Worm (Caenorhabditis elegans) whole organism, late embryonic: ENCODE measurements around the gene syx-16.

ENCODE experiments used
- lin-11 ChIP-seq: fragments of 200-800 bp; sonication (Bioruptor generic); optimal IDR thresholded peaks from 2 replicates; lab custom pipeline; 2018; ENCODE audit warnings: mild to moderate bottlenecking, missing genetic modification characterization, missing compliant biosample characterization
- sdc-2 ChIP-seq: sonication (generic microtip); optimal IDR thresholded peaks from 2 replicates; lab custom pipeline; 2016; ENCODE audit warnings: missing genotype, missing genetic modification characterization, missing compliant biosample characterization

DNA sequence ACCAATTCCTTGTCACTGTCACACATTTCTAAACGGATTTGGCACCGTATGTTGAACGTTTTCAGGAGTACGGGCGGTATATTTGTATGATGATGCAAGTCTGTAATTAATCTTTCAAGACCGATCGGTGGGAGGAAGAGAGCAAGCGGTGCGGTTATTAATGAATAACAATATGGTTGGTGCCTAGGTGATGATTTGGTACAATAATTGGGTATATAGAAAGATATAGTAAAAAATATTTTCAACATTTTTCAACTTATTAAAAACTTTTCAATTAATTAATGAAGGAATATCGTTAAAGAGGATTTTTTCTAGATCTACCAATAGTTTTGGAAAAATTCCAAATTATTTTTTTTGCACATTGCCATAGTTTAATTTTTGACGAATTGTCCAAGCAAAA lies 35.6 kb upstream of the syx-16 start, which contains the start of gene cnd-1:
- TF ChIP-seq lin-11 (tag; lab: Kevin White, UChicago) (no peak), sdc-2 (tag; lab: Kevin White, UChicago) (no peak)
